Fruit fly (Drosophila melanogaster): ENCODE data around the gene CG5895.

The CG5895 gene

dm6 chr3L:16001164-16001679 is 34.1 kb upstream of the CG5895 start (continued):
- TF ChIP-seq chinmo (GFP tag; IDR thresholded peaks at IDR 0.05; ENCODE audit: partially characterized antibody) (peak; percentile 75; the same call in 1 of the 4 replicates), twi (tag; optimal IDR thresholded peaks at IDR 0.05) (peak; percentile 14), CG11723 (GFP tag; optimal IDR thresholded peaks at IDR 0.05) (peak; percentile 26), klu (GFP tag; IDR thresholded peaks at IDR 0.05) (peak; percentile 65; the same call in 1 of the 2 replicates), D19B (GFP tag; optimal IDR thresholded peaks at IDR 0.05) (peak; percentile 74), jing (GFP tag; optimal IDR thresholded peaks at IDR 0.05) (peak; percentile 45), CG6689 (GFP tag; IDR thresholded peaks at IDR 0.05) (peak; percentile 78), HmgD (GFP tag; optimal IDR thresholded peaks at IDR 0.05) (peak; percentile 72), Dek (tag; optimal IDR thresholded peaks at IDR 0.05) (peak; percentile 88), CG11093 (GFP tag; IDR thresholded peaks at IDR 0.05) (0 out of 3 replicates have a peak, but pooled peaks have one; percentile 63), jumu (GFP tag; optimal IDR thresholded peaks at IDR 0.05) (peak; percentile 56), CG13424 (tag; optimal IDR thresholded peaks at IDR 0.05) (peak; percentile 82), CG4707 (GFP tag; optimal IDR thresholded peaks at IDR 0.05) (no peak), ewg (GFP tag; optimal IDR thresholded peaks at IDR 0.05) (peak; percentile 40), Hr3 (GFP tag; optimal IDR thresholded peaks at IDR 0.05) (peak; percentile 55), CG3995 (GFP tag; optimal IDR thresholded peaks at IDR 0.05) (peak; percentile 50), kay (GFP tag; optimal IDR thresholded peaks at IDR 0.05) (peak; percentile 67), Camta (GFP tag; optimal IDR thresholded peaks at IDR 0.05) (peak; percentile 67), Bteb2 (GFP tag; optimal IDR thresholded peaks at IDR 0.05) (peak; percentile 67), zfh2 (GFP tag; optimal IDR thresholded peaks at IDR 0.05) (peak; percentile 90), CG7786 (GFP tag; optimal IDR thresholded peaks at IDR 0.05) (peak; percentile 84), Spps (tag; optimal IDR thresholded peaks at IDR 0.05) (no peak), tin (GFP tag; optimal IDR thresholded peaks at IDR 0.05) (peak; percentile 59), cg (GFP tag; optimal IDR thresholded peaks at IDR 0.05) (peak; percentile 34), CG12659 (GFP tag; optimal IDR thresholded peaks at IDR 0.05) (peak; percentile 87), gro (GFP tag; optimal IDR thresholded peaks at IDR 0.05) (peak; percentile 90), sc (optimal IDR thresholded peaks at IDR 0.05) (no peak), sc (GFP tag; optimal IDR thresholded peaks at IDR 0.05) (no peak), Sin3A (optimal IDR thresholded peaks at IDR 0.05) (no peak), dysf (GFP tag; IDR thresholded peaks at IDR 0.05) (peak; percentile 85; the same call in 2 of the 3 replicates), trem (tag; optimal IDR thresholded peaks at IDR 0.05) (peak; percentile 27), CG18476 (GFP tag; optimal IDR thresholded peaks at IDR 0.05) (peak; percentile 58), Scr (GFP tag; IDR thresholded peaks at IDR 0.05; ENCODE audit: partially characterized antibody) (0 out of 2 replicates have a peak, but pooled peaks have one; percentile 34), crc (GFP tag; optimal IDR thresholded peaks at IDR 0.05) (peak; percentile 67), CG2116 (GFP tag; optimal IDR thresholded peaks at IDR 0.05) (peak; percentile 22), Fer2 (tag; optimal IDR thresholded peaks at IDR 0.05) (peak; percentile 21), CG11085 (GFP tag; IDR thresholded peaks at IDR 0.05) (0 out of 2 replicates have a peak, but pooled peaks have one; percentile 5), Atf-2 (GFP tag; optimal IDR thresholded peaks at IDR 0.05) (peak; percentile 68), dpn (GFP tag; optimal IDR thresholded peaks at IDR 0.05) (peak; percentile 67 to 85), CG15696 (tag; optimal IDR thresholded peaks at IDR 0.05) (peak; percentile 13), eve (GFP tag; optimal IDR thresholded peaks at IDR 0.05) (peak in 1 of 2 experiments; percentile 85), lab (GFP tag; optimal IDR thresholded peaks at IDR 0.05) (peak; percentile 90), CG5245 (GFP tag; optimal IDR thresholded peaks at IDR 0.05) (peak; percentile 34), E2f1 (GFP tag; IDR thresholded peaks at IDR 0.05) (peak; percentile 53), Ssrp (tag; optimal IDR thresholded peaks at IDR 0.05) (peak; percentile 41), CG15011 (GFP tag; optimal IDR thresholded peaks at IDR 0.05) (peak; percentile 8), CG8089 (GFP tag; optimal IDR thresholded peaks at IDR 0.05) (peak; percentile 7), CG30431 (GFP tag; optimal IDR thresholded peaks at IDR 0.05) (no peak), Hand (GFP tag; optimal IDR thresholded peaks at IDR 0.05) (peak; percentile 91), Nf-YC (tag; optimal IDR thresholded peaks at IDR 0.05) (peak; percentile 72)
